Worm (Caenorhabditis elegans) whole organism, early embryonic: ENCODE data around the gene spp-27.

Experiments
- F13C5.2 ChIP-seq: sonication (generic microtip); optimal IDR thresholded peaks from 2 replicates; lab custom pipeline; 2017; ENCODE audit warnings: mild to moderate bottlenecking, missing genetic modification characterization, inconsistent platforms, missing compliant biosample characterization
- aly-1 ChIP-seq: sonication (generic microtip); optimal IDR thresholded peaks from 2 replicates; lab custom pipeline; 2016; ENCODE audit warnings: missing genetic modification characterization, missing compliant biosample characterization
- ama-1 ChIP-seq: fragments of 150-350 bp; optimal IDR thresholded peaks from 2 replicates; lab custom pipeline; 2014
- ceh-13 ChIP-seq: fragments of 200-800 bp; sonication (Bioruptor generic); optimal IDR thresholded peaks from 2 replicates; lab custom pipeline; 2018; ENCODE audit warnings: mild to moderate bottlenecking, missing genetic modification characterization, missing compliant biosample characterization
- flt-1 ChIP-seq: fragments of 200-800 bp; sonication (Bioruptor generic); IDR thresholded peaks from 2 replicates; pipeline ENCODE4 v1.3.6; 2022; ENCODE audit warnings: missing genetic modification characterization, missing compliant biosample characterization
- hmbx-1 ChIP-seq: sonication (generic microtip); optimal IDR thresholded peaks from 2 replicates; lab custom pipeline; 2016; ENCODE audit warnings: mild to moderate bottlenecking, missing genetic modification characterization, missing compliant biosample characterization
- hmg-4 ChIP-seq: fragments of 200-800 bp; sonication (Bioruptor generic); optimal IDR thresholded peaks from 2 replicates; lab custom pipeline; 2018; ENCODE audit warnings: mild to moderate bottlenecking, missing genetic modification characterization, missing compliant biosample characterization
- hnd-1 ChIP-seq: sonication (generic microtip); optimal IDR thresholded peaks from 2 replicates; lab custom pipeline; 2016; ENCODE audit warnings: missing genetic modification characterization, missing compliant biosample characterization
- pes-1 ChIP-seq: fragments of 200-800 bp; sonication (Bioruptor generic); IDR thresholded peaks from 2 replicates; pipeline ENCODE4 v1.3.6; 2022; ENCODE audit warnings: missing genetic modification reagents, missing genetic modification characterization, missing compliant biosample characterization
- scrt-1 ChIP-seq: fragments of 200-800 bp; sonication (Bioruptor generic); IDR thresholded peaks from 2 replicates; pipeline ENCODE4 v1.3.6; 2022; ENCODE audit warnings: missing genetic modification characterization, missing compliant biosample characterization
- sea-1 ChIP-seq: fragments of 200-800 bp; sonication (Bioruptor generic); conservative IDR thresholded peaks from 2 replicates; pipeline ENCODE4 v1.3.6; 2022; ENCODE audit warnings: missing genetic modification characterization, missing compliant biosample characterization
- tbx-11 ChIP-seq: fragments of 200-800 bp; sonication (Bioruptor generic); IDR thresholded peaks from 2 replicates; pipeline ENCODE4 v1.3.6; 2022; ENCODE audit warnings: missing genetic modification characterization, missing compliant biosample characterization
- tbx-37 ChIP-seq: fragments of 200-800 bp; sonication (Bioruptor generic); conservative IDR thresholded peaks from 2 replicates; pipeline ENCODE4 v1.3.6; 2022; ENCODE audit warnings: missing genetic modification reagents, missing genetic modification characterization, missing compliant biosample characterization
- tra-4 ChIP-seq: sonication (generic microtip); optimal IDR thresholded peaks from 2 replicates; lab custom pipeline; 2017; ENCODE audit warnings: missing genetic modification characterization, missing compliant biosample characterization

- TF ChIP-seq aly-1 (no peak), hmg-4 (GFP tag; lab: Kevin White, UChicago) (no peak), ama-1 (lab: Kevin White, UChicago) (no peak), hnd-1 (tag; lab: Kevin White, UChicago) (no peak), flt-1 (GFP tag; lab: Robert Waterston, UW) (no peak), hmbx-1 (tag; lab: Kevin White, UChicago) (no peak), F13C5.2 (tag; lab: Kevin White, UChicago) (no peak), scrt-1 (GFP tag; lab: Robert Waterston, UW) (no peak), sea-1 (no peak), tbx-11 (GFP tag; lab: Robert Waterston, UW) (no peak), pes-1 (no peak), tra-4 (tag; lab: Kevin White, UChicago) (no peak), ceh-13 (GFP tag; lab: Kevin White, UChicago) (no peak), tbx-37 (GFP tag; lab: Robert Waterston, UW) (no peak)
Observed at ce11 chrV:6533030-6533429, 23.9 kb downstream of the spp-27 start, which contains the start of gene hpo-26.
